Fruit fly (Drosophila melanogaster) whole organism, embryonic: Measurements from ENCODE around the gene Sur-8.

Source experiments
- ATbp ChIP-seq: fragments of 200-800 bp; sonication (Bioruptor generic); optimal IDR thresholded peaks from 2 replicates; lab custom pipeline; 2017; ENCODE audit warnings: missing biosample characterization, mild to moderate bottlenecking, missing genetic modification characterization, missing genetic modification reagents
- Ada2b ChIP-seq: fragments of 200-800 bp; sonication (Bioruptor generic); IDR thresholded peaks from 2 replicates; pipeline ENCODE4 v1.3.6; 2022; ENCODE audit warnings: missing biosample characterization, missing genetic modification characterization
- B-H2 ChIP-seq: fragments of 200-800 bp; sonication (Bioruptor generic); optimal IDR thresholded peaks from 2 replicates; lab custom pipeline; 2018; ENCODE audit warnings: missing biosample characterization, mild to moderate bottlenecking, missing genetic modification characterization
- BEAF-32 ChIP-seq: fragments of 200-800 bp; sonication (Bioruptor generic); optimal IDR thresholded peaks from 3 replicates; lab custom pipeline; 2017; ENCODE audit warnings: missing biosample characterization, missing genetic modification characterization, mild to moderate bottlenecking, moderate library complexity, missing genetic modification reagents
- C15 ChIP-seq: fragments of 200-800 bp; sonication (Bioruptor generic); IDR thresholded peaks from 3 replicates; pipeline ENCODE4 v1.3.6; 2022; ENCODE audit warnings: missing biosample characterization, missing genetic modification characterization
- CG10366 ChIP-seq: fragments of 200-800 bp; sonication (Bioruptor generic); IDR thresholded peaks from 2 replicates; pipeline ENCODE4 v1.3.6; 2022; ENCODE audit warnings: missing biosample characterization, missing genetic modification characterization
- CG11247 ChIP-seq: fragments of 200-800 bp; sonication (Bioruptor generic); IDR thresholded peaks from 2 replicates; pipeline ENCODE4 v1.3.6; 2022; ENCODE audit warnings: missing biosample characterization, missing genetic modification characterization
- CG11504 ChIP-seq: fragments of 200-800 bp; sonication (Bioruptor generic); optimal IDR thresholded peaks from 3 replicates; lab custom pipeline; 2019; ENCODE audit warnings: missing biosample characterization, mild to moderate bottlenecking, missing genetic modification characterization, moderate library complexity
- CG12155 ChIP-seq: fragments of 200-800 bp; sonication (Bioruptor generic); optimal IDR thresholded peaks from 3 replicates; lab custom pipeline; 2016; ENCODE audit warnings: missing biosample characterization, missing genetic modification characterization
- CG13287 ChIP-seq: fragments of 200-800 bp; sonication (Bioruptor generic); IDR thresholded peaks from 2 replicates; pipeline ENCODE4 v1.3.6; 2022; ENCODE audit warnings: missing biosample characterization, missing genetic modification characterization; ENCODE audit not compliant: partially characterized antibody
- CG2116 ChIP-seq: fragments of 200-800 bp; sonication (Bioruptor generic); optimal IDR thresholded peaks from 3 replicates; lab custom pipeline; 2018; ENCODE audit warnings: missing biosample characterization, mild to moderate bottlenecking, missing genetic modification characterization
- CG31224 ChIP-seq: fragments of 200-800 bp; sonication (Bioruptor generic); IDR thresholded peaks from 2 replicates; pipeline ENCODE4 v1.3.6; 2022; ENCODE audit warnings: missing biosample characterization, missing genetic modification characterization
- CG31365 ChIP-seq: fragments of 200-800 bp; sonication (Bioruptor generic); optimal IDR thresholded peaks from 2 replicates; lab custom pipeline; 2018; ENCODE audit warnings: missing biosample characterization, mild to moderate bottlenecking, missing genetic modification characterization
- CG32767 ChIP-seq: fragments of 200-800 bp; sonication (Bioruptor generic); IDR thresholded peaks from 2 replicates; pipeline ENCODE4 v1.3.6; 2022; ENCODE audit warnings: missing biosample characterization, missing genetic modification characterization
- CG3281 ChIP-seq: fragments of 200-800 bp; sonication (Bioruptor generic); optimal IDR thresholded peaks from 3 replicates; lab custom pipeline; 2017; ENCODE audit warnings: missing biosample characterization, mild to moderate bottlenecking, missing genetic modification characterization
- CG3407 ChIP-seq: fragments of 200-800 bp; sonication (Bioruptor generic); optimal IDR thresholded peaks from 2 replicates; lab custom pipeline; 2018; ENCODE audit warnings: missing biosample characterization, mild to moderate bottlenecking, missing genetic modification characterization
- CG3838 ChIP-seq: fragments of 200-800 bp; sonication (Bioruptor generic); optimal IDR thresholded peaks from 3 replicates; lab custom pipeline; 2016; ENCODE audit warnings: missing biosample characterization, missing genetic modification characterization
- CG42726 ChIP-seq: fragments of 200-800 bp; sonication (Bioruptor generic); IDR thresholded peaks from 2 replicates; pipeline ENCODE4 v1.3.6; 2022; ENCODE audit warnings: missing biosample characterization, missing genetic modification characterization; ENCODE audit not compliant: partially characterized antibody
- CG4282 ChIP-seq: fragments of 200-800 bp; sonication (Bioruptor generic); optimal IDR thresholded peaks from 2 replicates; lab custom pipeline; 2016; ENCODE audit warnings: missing biosample characterization, missing genetic modification characterization
- CG7271 ChIP-seq: fragments of 200-800 bp; sonication (Bioruptor generic); optimal IDR thresholded peaks from 2 replicates; lab custom pipeline; 2018; ENCODE audit warnings: missing biosample characterization, mild to moderate bottlenecking, missing genetic modification characterization, moderate library complexity
- Dll ChIP-seq: fragments of 200-800 bp; sonication (Bioruptor generic); IDR thresholded peaks from 4 replicates; pipeline ENCODE4 v1.3.6; 2022; ENCODE audit warnings: missing biosample characterization, missing genetic modification characterization; ENCODE audit not compliant: partially characterized antibody
- H2.0 ChIP-seq: fragments of 200-800 bp; sonication (Bioruptor generic); IDR thresholded peaks from 2 replicates; pipeline ENCODE4 v1.3.6; 2022; ENCODE audit warnings: missing biosample characterization, missing genetic modification characterization
- HLH4C ChIP-seq: fragments of 200-800 bp; sonication (Bioruptor generic); IDR thresholded peaks from 3 replicates; pipeline ENCODE4 v1.3.6; 2022; ENCODE audit warnings: missing biosample characterization, missing genetic modification characterization; ENCODE audit not compliant: partially characterized antibody
- NC2α ChIP-seq: fragments of 200-800 bp; sonication (Bioruptor generic); optimal IDR thresholded peaks from 2 replicates; lab custom pipeline; 2016; ENCODE audit warnings: missing biosample characterization, missing genetic modification characterization
- PHDP ChIP-seq: fragments of 200-800 bp; sonication (Bioruptor generic); optimal IDR thresholded peaks from 3 replicates; lab custom pipeline; 2018; ENCODE audit warnings: missing biosample characterization, mild to moderate bottlenecking, missing genetic modification characterization, moderate library complexity
- Rfx ChIP-seq: fragments of 200-800 bp; sonication (Bioruptor generic); IDR thresholded peaks from 2 replicates; pipeline ENCODE4 v1.3.6; 2022; ENCODE audit warnings: missing biosample characterization, missing genetic modification characterization
- Rx ChIP-seq: fragments of 200-800 bp; sonication (Bioruptor generic); IDR thresholded peaks from 2 replicates; pipeline ENCODE4 v1.3.6; 2022; ENCODE audit warnings: missing biosample characterization, missing genetic modification characterization
- Tbp ChIP-seq: fragments of >200 bp; optimal IDR thresholded peaks from 2 replicates; lab custom pipeline; 2018; ENCODE audit warnings: missing biosample characterization, missing genetic modification characterization
- Vsx1 ChIP-seq: fragments of 200-800 bp; sonication (Bioruptor generic); optimal IDR thresholded peaks from 2 replicates; lab custom pipeline; 2017; ENCODE audit warnings: missing biosample characterization, mild to moderate bottlenecking, missing genetic modification characterization, missing genetic modification reagents
- YL-1 ChIP-seq: fragments of 200-800 bp; sonication (Bioruptor generic); optimal IDR thresholded peaks from 3 replicates; lab custom pipeline; 2017; ENCODE audit warnings: missing biosample characterization, mild to moderate bottlenecking, missing genetic modification characterization
- bcd ChIP-seq: fragments of 200-800 bp; sonication (Bioruptor generic); optimal IDR thresholded peaks from 2 replicates; lab custom pipeline; 2017; ENCODE audit warnings: missing biosample characterization, mild to moderate bottlenecking, missing genetic modification characterization
- cad ChIP-seq: fragments of >200 bp; optimal IDR thresholded peaks from 2 replicates; lab custom pipeline; 2017; ENCODE audit warnings: missing biosample characterization, missing genetic modification characterization
- fd3F ChIP-seq: fragments of 200-800 bp; sonication (Bioruptor generic); optimal IDR thresholded peaks from 2 replicates; lab custom pipeline; 2018; ENCODE audit warnings: missing biosample characterization, mild to moderate bottlenecking, missing genetic modification characterization, moderate library complexity
- fd64A ChIP-seq: fragments of 200-800 bp; sonication (Bioruptor generic); optimal IDR thresholded peaks from 3 replicates; lab custom pipeline; 2018; ENCODE audit warnings: missing biosample characterization, mild to moderate bottlenecking, missing genetic modification characterization
- ftz-f1 ChIP-seq: fragments of 200-800 bp; sonication (Bioruptor generic); optimal IDR thresholded peaks from 2 replicates; lab custom pipeline; 2016; ENCODE audit warnings: missing biosample characterization, missing genetic modification characterization
- gce ChIP-seq: fragments of 200-800 bp; sonication (Bioruptor generic); IDR thresholded peaks from 3 replicates; pipeline ENCODE4 v1.3.6; 2022; ENCODE audit warnings: missing biosample characterization, missing genetic modification characterization
- gcm ChIP-seq: fragments of 200-800 bp; sonication (Bioruptor generic); optimal IDR thresholded peaks from 2 replicates; lab custom pipeline; 2019; ENCODE audit warnings: missing biosample characterization, mild to moderate bottlenecking, missing genetic modification characterization, moderate library complexity
- gem ChIP-seq: fragments of 200-800 bp; sonication (Bioruptor generic); optimal IDR thresholded peaks from 2 replicates; lab custom pipeline; 2019; ENCODE audit warnings: missing biosample characterization, mild to moderate bottlenecking, missing genetic modification characterization, moderate library complexity
- gt ChIP-seq: fragments of 200-800 bp; sonication (Bioruptor generic); IDR thresholded peaks from 2 replicates; pipeline ENCODE4 v1.3.6; 2022; ENCODE audit warnings: missing biosample characterization, missing genetic modification characterization
- jing ChIP-seq: fragments of 200-800 bp; sonication (Bioruptor generic); optimal IDR thresholded peaks from 2 replicates; lab custom pipeline; 2018; ENCODE audit warnings: missing biosample characterization, mild to moderate bottlenecking, missing genetic modification characterization
- nmo ChIP-seq: fragments of 200-800 bp; sonication (Bioruptor generic); optimal IDR thresholded peaks from 2 replicates; lab custom pipeline; 2018; ENCODE audit warnings: missing biosample characterization, mild to moderate bottlenecking, missing genetic modification characterization, moderate library complexity
- ranshi ChIP-seq: fragments of 200-800 bp; sonication (Bioruptor generic); IDR thresholded peaks from 2 replicates; pipeline ENCODE4 v1.3.6; 2022; ENCODE audit warnings: missing biosample characterization, missing genetic modification characterization
- row ChIP-seq: fragments of 200-800 bp; sonication (Bioruptor generic); IDR thresholded peaks from 3 replicates; pipeline ENCODE4 v1.3.6; 2022; ENCODE audit warnings: missing biosample characterization, missing genetic modification characterization
- sd ChIP-seq: fragments of 200-800 bp; sonication (Bioruptor generic); optimal IDR thresholded peaks from 3 replicates; lab custom pipeline; 2018; ENCODE audit warnings: missing biosample characterization, mild to moderate bottlenecking, missing genetic modification characterization, moderate library complexity
- shn ChIP-seq: fragments of 200-800 bp; sonication (Bioruptor generic); optimal IDR thresholded peaks from 3 replicates; lab custom pipeline; 2016; ENCODE audit warnings: missing biosample characterization, missing genetic modification characterization
- slou ChIP-seq: fragments of 200-800 bp; sonication (Bioruptor generic); optimal IDR thresholded peaks from 3 replicates; lab custom pipeline; 2016; ENCODE audit warnings: missing biosample characterization, missing genetic modification characterization
- tio ChIP-seq: fragments of 200-800 bp; sonication (Bioruptor generic); optimal IDR thresholded peaks from 2 replicates; lab custom pipeline; 2017; ENCODE audit warnings: missing biosample characterization, missing genetic modification characterization, inconsistent platforms
- vnd ChIP-seq: fragments of 200-800 bp; sonication (Bioruptor generic); IDR thresholded peaks from 3 replicates; pipeline ENCODE4 v1.3.6; 2022; ENCODE audit warnings: missing biosample characterization, missing genetic modification characterization; ENCODE audit not compliant: partially characterized antibody
- z ChIP-seq: fragments of 200-800 bp; sonication (Bioruptor generic); IDR thresholded peaks from 3 replicates; pipeline ENCODE4 v1.3.6; 2022; ENCODE audit warnings: missing biosample characterization, missing genetic modification characterization
- zen ChIP-seq: fragments of 200-800 bp; sonication (Bioruptor generic); optimal IDR thresholded peaks from 3 replicates; lab custom pipeline; 2018; ENCODE audit warnings: missing biosample characterization, mild to moderate bottlenecking, missing genetic modification characterization, moderate library complexity

Sur-8 gene

dm6 chr3R:17391313-17391845 is 10.9 kb downstream of the Sur-8 start, which contains the start of the genes Brf and sds22 (continued):
- TF ChIP-seq fd3F (peak; percentile 95), Vsx1 (GFP tag; lab: Kevin White, UChicago) (peak; percentile 80), CG11504 (tag; lab: Kevin White, UChicago) (peak; percentile 94), CG2116 (GFP tag; lab: Kevin White, UChicago) (peak; percentile 89), YL-1 (GFP tag; lab: Kevin White, UChicago) (peak; percentile 80), CG11247 (peak; percentile 92), Ada2b (GFP tag; lab: Robert Waterston, UW) (peak; percentile 89), CG31365 (tag; lab: Kevin White, UChicago) (peak; percentile 76), Rfx (peak; percentile 97), ftz-f1 (peak; percentile 72), fd64A (GFP tag; lab: Kevin White, UChicago) (peak; percentile 63), CG13287 (peak; percentile 83), HLH4C (GFP tag; lab: Robert Waterston, UW) (peak; percentile 73), CG3281 (GFP tag; lab: Kevin White, UChicago) (peak; percentile 94), gcm (GFP tag; lab: Kevin White, UChicago) (peak; percentile 90), vnd (GFP tag; lab: Robert Waterston, UW) (peak; percentile 74), zen (tag; lab: Kevin White, UChicago) (peak; percentile 96), Tbp (no peak), ranshi (GFP tag; lab: Robert Waterston, UW) (peak; percentile 95), sd (tag; lab: Kevin White, UChicago) (peak; percentile 88), shn (peak; percentile 94), NC2α (GFP tag; lab: Kevin White, UChicago) (peak; percentile 89), CG31224 (GFP tag; lab: Robert Waterston, UW) (peak; percentile 83), CG10366 (peak; percentile 91), cad (GFP tag; lab: Kevin White, UChicago) (no peak), gt (GFP tag; lab: Robert Waterston, UW) (peak; percentile 85), Dll (GFP tag; lab: Robert Waterston, UW) (peak; percentile 89), CG12155 (GFP tag; lab: Kevin White, UChicago) (peak; percentile 96), nmo (GFP tag; lab: Kevin White, UChicago) (peak; percentile 98), H2.0 (GFP tag; lab: Robert Waterston, UW) (peak; percentile 84), C15 (GFP tag; lab: Robert Waterston, UW) (peak; percentile 87; the same call in 2 of the 3 replicates), CG32767 (GFP tag; lab: Robert Waterston, UW) (peak; percentile 92), z (GFP tag; lab: Robert Waterston, UW) (peak; percentile 41; the same call in 1 of the 3 replicates), ATbp (GFP tag; lab: Kevin White, UChicago) (peak; percentile 69), slou (GFP tag; lab: Kevin White, UChicago) (peak; percentile 96), BEAF-32 (GFP tag; lab: Kevin White, UChicago) (peak; percentile 87), B-H2 (peak; percentile 97), Rx (peak; percentile 84), PHDP (peak; percentile 95), CG4282 (GFP tag; lab: Kevin White, UChicago) (peak; percentile 90), CG3838 (GFP tag; lab: Kevin White, UChicago) (peak; percentile 89), CG7271 (tag; lab: Kevin White, UChicago) (peak; percentile 80), jing (peak; percentile 86), CG3407 (GFP tag; lab: Kevin White, UChicago) (peak; percentile 85), bcd (GFP tag; lab: Kevin White, UChicago) (peak; percentile 95), gce (GFP tag; lab: Robert Waterston, UW) (peak; percentile 63; the same call in 1 of the 3 replicates), gem (tag; lab: Kevin White, UChicago) (peak; percentile 98), tio (GFP tag; lab: Kevin White, UChicago) (peak; percentile 93), row (GFP tag; lab: Robert Waterston, UW) (peak; percentile 98), CG42726 (no peak)
